Worm (Caenorhabditis elegans) whole organism, L3 larva: ENCODE results near the gene F36F12.7.
A peak's percentile ranks its signal among the peaks of the same experiment; 100 is the strongest.

Experiments
- ama-1 ChIP-seq: fragments of 150-350 bp; optimal IDR thresholded peaks from 2 replicates; lab custom pipeline; 2018
- ceh-28 ChIP-seq: fragments of 150-350 bp; optimal IDR thresholded peaks from 2 replicates; lab custom pipeline; 2014; ENCODE audit warnings: missing biosample characterization, missing genetic modification reagents, missing genetic modification characterization
- hmg-11 ChIP-seq: sonication (generic microtip); optimal IDR thresholded peaks from 2 replicates; lab custom pipeline; 2016; ENCODE audit warnings: missing genetic modification characterization, missing compliant biosample characterization
- jun-1 ChIP-seq: fragments of 150-350 bp; optimal IDR thresholded peaks from 2 replicates; lab custom pipeline; 2014; ENCODE audit warnings: missing biosample characterization, missing genetic modification reagents, missing genetic modification characterization
- lin-15B ChIP-seq: fragments of 150-350 bp; optimal IDR thresholded peaks from 2 replicates; lab custom pipeline; 2014; ENCODE audit warnings: missing biosample characterization, missing genetic modification characterization
- nhr-28 ChIP-seq: fragments of 150-350 bp; optimal IDR thresholded peaks from 2 replicates; lab custom pipeline; 2014; ENCODE audit warnings: missing biosample characterization, missing genetic modification characterization
- pqm-1 ChIP-seq: fragments of 150-350 bp; optimal IDR thresholded peaks from 2 replicates; lab custom pipeline; 2017; ENCODE audit warnings: missing biosample characterization, missing genetic modification characterization, inconsistent platforms
- tbx-2 ChIP-seq: sonication (generic microtip); optimal IDR thresholded peaks from 2 replicates; lab custom pipeline; 2016; ENCODE audit warnings: mild to moderate bottlenecking, missing genetic modification characterization, missing compliant biosample characterization
- zag-1 ChIP-seq: fragments of 150-350 bp; optimal IDR thresholded peaks from 2 replicates; lab custom pipeline; 2014; ENCODE audit warnings: missing biosample characterization, missing genetic modification characterization

DNA sequence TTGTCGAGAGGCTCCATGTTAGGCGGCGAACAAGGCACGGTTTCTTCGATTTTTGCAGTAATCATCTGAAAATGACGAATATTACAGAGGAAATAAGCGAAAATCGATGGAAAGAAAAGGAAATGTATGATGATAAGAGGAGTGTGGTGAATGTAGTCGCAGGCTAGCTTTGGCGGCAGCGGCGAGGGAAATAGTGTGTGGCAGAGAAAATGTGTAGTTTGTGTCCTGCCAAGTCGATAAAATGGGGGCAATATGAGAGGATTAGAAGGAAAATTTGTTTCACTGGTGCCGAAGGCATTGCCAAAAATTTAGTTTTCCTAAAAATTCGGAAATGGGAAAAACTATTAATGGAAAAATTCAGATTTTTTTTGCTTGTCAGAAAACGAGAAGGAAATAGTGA is 32.4 kb upstream of the F36F12.7 start, which contains the start of gene nhr-86:
- TF ChIP-seq tbx-2 (tag; lab: Kevin White, UChicago), result no peak
- TF ChIP-seq hmg-11, result peak; percentile 34
- TF ChIP-seq jun-1, result no peak
- no peak for TF ChIP-seq ama-1
- no peak for TF ChIP-seq nhr-28 (tag; lab: Kevin White, UChicago)
- no peak for TF ChIP-seq pqm-1 (tag; lab: Kevin White, UChicago)
- TF ChIP-seq ceh-28, result no peak
- TF ChIP-seq zag-1 (tag; lab: Kevin White, UChicago), result no peak
- TF ChIP-seq lin-15B (tag; lab: Kevin White, UChicago), result no peak
